Fruit fly (Drosophila melanogaster) whole organism, embryonic: Measurements from ENCODE around the gene CG31826.

Experiments used
- CG10543 ChIP-seq: fragments of 200-800 bp; sonication (Bioruptor generic); optimal IDR thresholded peaks from 3 replicates; lab custom pipeline; 2017; ENCODE audit warnings: missing biosample characterization, mild to moderate bottlenecking, missing genetic modification characterization, moderate library complexity
- CG10979 ChIP-seq: fragments of 200-800 bp; sonication (Bioruptor generic); optimal IDR thresholded peaks from 2 replicates; lab custom pipeline; 2018; ENCODE audit warnings: missing biosample characterization, mild to moderate bottlenecking, missing genetic modification characterization, moderate library complexity
- CG11695 ChIP-seq: fragments of 200-800 bp; sonication (Bioruptor generic); IDR thresholded peaks from 3 replicates; pipeline ENCODE4 v1.3.6; 2022; ENCODE audit warnings: missing biosample characterization, missing genetic modification characterization
- CG12104 ChIP-seq: fragments of 200-800 bp; sonication (Bioruptor generic); optimal IDR thresholded peaks from 3 replicates; lab custom pipeline; 2016; ENCODE audit warnings: missing biosample characterization, missing genetic modification characterization
- CG15601 ChIP-seq: fragments of 200-800 bp; sonication (Bioruptor generic); optimal IDR thresholded peaks from 3 replicates; lab custom pipeline; 2019; ENCODE audit warnings: missing biosample characterization, mild to moderate bottlenecking, missing genetic modification characterization, moderate library complexity
- CG17328 ChIP-seq: fragments of 200-800 bp; sonication (Bioruptor generic); IDR thresholded peaks from 2 replicates; pipeline ENCODE4 v1.3.6; 2022; ENCODE audit warnings: missing biosample characterization, missing genetic modification characterization
- CG31365 ChIP-seq: fragments of 200-800 bp; sonication (Bioruptor generic); optimal IDR thresholded peaks from 2 replicates; lab custom pipeline; 2018; ENCODE audit warnings: missing biosample characterization, mild to moderate bottlenecking, missing genetic modification characterization
- CG31441 ChIP-seq: fragments of 200-800 bp; sonication (Bioruptor generic); IDR thresholded peaks from 2 replicates; pipeline ENCODE4 v1.3.6; 2022; ENCODE audit warnings: missing biosample characterization, missing genetic modification characterization
- CG32772 ChIP-seq: fragments of 200-800 bp; sonication (Bioruptor generic); IDR thresholded peaks from 2 replicates; pipeline ENCODE4 v1.3.6; 2022; ENCODE audit warnings: missing biosample characterization, missing genetic modification characterization
- CG33557 ChIP-seq: fragments of 200-800 bp; sonication (Bioruptor generic); optimal IDR thresholded peaks from 2 replicates; lab custom pipeline; 2019; ENCODE audit warnings: missing biosample characterization, mild to moderate bottlenecking, missing genetic modification characterization, moderate library complexity
- CG34376 ChIP-seq: fragments of 200-800 bp; sonication (Bioruptor generic); optimal IDR thresholded peaks from 2 replicates; lab custom pipeline; 2018; ENCODE audit warnings: missing biosample characterization, mild to moderate bottlenecking, missing genetic modification characterization
- CG34422 ChIP-seq: fragments of 200-800 bp; sonication (Bioruptor generic); IDR thresholded peaks from 3 replicates; pipeline ENCODE4 v1.3.6; 2022; ENCODE audit warnings: missing biosample characterization, missing genetic modification characterization
- CG4617 ChIP-seq: fragments of 200-800 bp; sonication (Bioruptor generic); optimal IDR thresholded peaks from 3 replicates; lab custom pipeline; 2016; ENCODE audit warnings: missing biosample characterization, missing genetic modification characterization, borderline replicate concordance
- CG6791 ChIP-seq: fragments of 200-800 bp; sonication (Bioruptor generic); IDR thresholded peaks from 3 replicates; pipeline ENCODE4 v1.3.6; 2022; ENCODE audit warnings: missing biosample characterization, missing genetic modification characterization; ENCODE audit not compliant: partially characterized antibody
- CG8924 ChIP-seq: fragments of 200-800 bp; optimal IDR thresholded peaks from 3 replicates; lab custom pipeline; 2019; ENCODE audit warnings: missing biosample characterization, mild to moderate bottlenecking, missing genetic modification characterization, moderate library complexity
- Chrac-16 ChIP-seq: fragments of 200-800 bp; sonication (Bioruptor generic); optimal IDR thresholded peaks from 3 replicates; lab custom pipeline; 2016; ENCODE audit warnings: missing biosample characterization, missing genetic modification characterization
- Dfd ChIP-seq, 2 experiments: fragments of >200 bp; optimal IDR thresholded peaks; 2 replicates each; lab custom pipeline; 2017; ENCODE audit warnings: missing biosample characterization in 2 of 2, missing genetic modification characterization in 2 of 2
- Dp ChIP-seq: fragments of 200-800 bp; sonication (Bioruptor generic); optimal IDR thresholded peaks from 2 replicates; lab custom pipeline; 2018; ENCODE audit warnings: missing biosample characterization, mild to moderate bottlenecking, missing genetic modification characterization, moderate library complexity
- Elba2 ChIP-seq: fragments of 200-800 bp; sonication (Bioruptor generic); optimal IDR thresholded peaks from 3 replicates; lab custom pipeline; 2016; ENCODE audit warnings: missing biosample characterization, missing genetic modification characterization
- Ets65A ChIP-seq: fragments of 200-800 bp; sonication (Bioruptor generic); peaks from one replicate; lab custom pipeline; 2016; ENCODE audit warnings: missing biosample characterization, missing genetic modification characterization
- Ets97D ChIP-seq: fragments of 200-800 bp; sonication (Bioruptor generic); optimal IDR thresholded peaks from 3 replicates; lab custom pipeline; 2016; ENCODE audit warnings: missing biosample characterization, missing genetic modification characterization
- Kr ChIP-seq: fragments of 200-800 bp; sonication (Bioruptor generic); optimal IDR thresholded peaks from 2 replicates; lab custom pipeline; 2017; ENCODE audit warnings: missing biosample characterization, mild to moderate bottlenecking, missing genetic modification characterization
- Lhr ChIP-seq: fragments of 200-800 bp; sonication (Bioruptor generic); optimal IDR thresholded peaks from 3 replicates; lab custom pipeline; 2017; ENCODE audit warnings: mild to moderate bottlenecking, missing biosample characterization, missing genetic modification reagents, missing genetic modification characterization
- NC2β ChIP-seq: fragments of 200-800 bp; sonication (Bioruptor generic); optimal IDR thresholded peaks from 2 replicates; lab custom pipeline; 2016; ENCODE audit warnings: missing biosample characterization, missing genetic modification characterization
- Ravus ChIP-seq: fragments of 200-800 bp; sonication (Bioruptor generic); IDR thresholded peaks from 2 replicates; pipeline ENCODE4 v1.3.6; 2022; ENCODE audit warnings: missing biosample characterization, missing genetic modification characterization
- Sry-δ ChIP-seq: fragments of 200-800 bp; sonication (Bioruptor generic); optimal IDR thresholded peaks from 2 replicates; lab custom pipeline; 2016; ENCODE audit warnings: missing biosample characterization, missing genetic modification characterization
- Xbp1 ChIP-seq: fragments of 200-800 bp; sonication (Bioruptor generic); optimal IDR thresholded peaks from 3 replicates; lab custom pipeline; 2016; ENCODE audit warnings: missing biosample characterization, mild to moderate bottlenecking, missing genetic modification characterization
- ac ChIP-seq: fragments of 200-800 bp; sonication (Bioruptor generic); optimal IDR thresholded peaks from 3 replicates; lab custom pipeline; 2017; ENCODE audit warnings: missing biosample characterization, mild to moderate bottlenecking, missing genetic modification characterization
- amos ChIP-seq: fragments of 200-800 bp; sonication (Bioruptor generic); IDR thresholded peaks from 2 replicates; pipeline ENCODE4 v1.3.6; 2022; ENCODE audit warnings: missing biosample characterization, missing genetic modification characterization; ENCODE audit not compliant: partially characterized antibody
- ap ChIP-seq: fragments of 200-800 bp; sonication (Bioruptor generic); IDR thresholded peaks from 2 replicates; pipeline ENCODE4 v1.3.6; 2022; ENCODE audit warnings: missing biosample characterization, missing genetic modification characterization
- cad ChIP-seq: fragments of >200 bp; optimal IDR thresholded peaks from 2 replicates; lab custom pipeline; 2017; ENCODE audit warnings: missing biosample characterization, missing genetic modification characterization
- crol ChIP-seq: fragments of 200-800 bp; sonication (Bioruptor generic); IDR thresholded peaks from 2 replicates; pipeline ENCODE4 v1.3.6; 2022; ENCODE audit warnings: missing biosample characterization, missing genetic modification characterization
- crp ChIP-seq, 2 experiments: fragments of 200-800 bp; sonication (Bioruptor generic); optimal IDR thresholded peaks; 2 replicates in 1 of 2; 3 replicates in 1 of 2; lab custom pipeline; 2017; ENCODE audit warnings: missing biosample characterization in 2 of 2, missing genetic modification characterization in 2 of 2, mild to moderate bottlenecking in 1 of 2, moderate library complexity in 1 of 2
- dysf ChIP-seq: fragments of 200-800 bp; sonication (Bioruptor generic); IDR thresholded peaks from 3 replicates; pipeline ENCODE4 v1.3.6; 2022; ENCODE audit warnings: missing biosample characterization, missing genetic modification characterization
- eve ChIP-seq, 2 experiments: fragments of >200 bp; optimal IDR thresholded peaks; 2 replicates each; lab custom pipeline; 2017; ENCODE audit warnings: missing biosample characterization in 2 of 2, missing genetic modification characterization in 2 of 2
- gem ChIP-seq: fragments of 200-800 bp; sonication (Bioruptor generic); optimal IDR thresholded peaks from 2 replicates; lab custom pipeline; 2019; ENCODE audit warnings: missing biosample characterization, mild to moderate bottlenecking, missing genetic modification characterization, moderate library complexity
- lbe ChIP-seq: fragments of 200-800 bp; sonication (Bioruptor generic); optimal IDR thresholded peaks from 2 replicates; lab custom pipeline; 2016; ENCODE audit warnings: missing biosample characterization, mild to moderate bottlenecking, missing genetic modification characterization
- lmd ChIP-seq: fragments of 200-800 bp; sonication (Bioruptor generic); IDR thresholded peaks from 2 replicates; pipeline ENCODE4 v1.3.6; 2022; ENCODE audit warnings: missing biosample characterization, missing genetic modification characterization
- lola ChIP-seq, 3 experiments: fragments of >200 bp in 2 of 3; fragments of 200-800 bp in 1 of 3; sonication (Bioruptor generic) in 1 of 3; optimal IDR thresholded peaks; 2 replicates each; lab custom pipeline; 2017 to 2019; ENCODE audit warnings: missing biosample characterization in 3 of 3, missing genetic modification characterization in 3 of 3, mild to moderate bottlenecking in 1 of 3, moderate library complexity in 1 of 3
- lov ChIP-seq, 2 experiments: fragments of 200-800 bp in 1 of 2; fragments of >200 bp in 1 of 2; sonication (Bioruptor generic) in 1 of 2; IDR thresholded peaks in 1 of 2; optimal IDR thresholded peaks in 1 of 2; 2 replicates in 1 of 2; 3 replicates in 1 of 2; pipeline versions ENCODE4 v1.3.6 to Lab custom; 2017 to 2022; ENCODE audit warnings: missing biosample characterization in 1 of 2, missing genetic modification characterization in 1 of 2
- nau ChIP-seq: fragments of 200-800 bp; sonication (Bioruptor generic); optimal IDR thresholded peaks from 3 replicates; lab custom pipeline; 2017; ENCODE audit warnings: missing biosample characterization, mild to moderate bottlenecking, missing genetic modification characterization, missing genetic modification reagents
- pan ChIP-seq, 4 experiments: fragments of >200 bp in 3 of 4; fragments of 200-800 bp in 1 of 4; sonication (Bioruptor generic) in 1 of 4; optimal IDR thresholded peaks in 3 of 4; IDR thresholded peaks in 1 of 4; 2 replicates each; pipeline versions ENCODE4 v1.3.6 to Lab custom; 2017 to 2022; ENCODE audit warnings: missing biosample characterization in 2 of 4, missing genetic modification characterization in 2 of 4, mixed read lengths in 1 of 4
- repo ChIP-seq: fragments of 200-800 bp; sonication (Bioruptor generic); optimal IDR thresholded peaks from 2 replicates; lab custom pipeline; 2016; ENCODE audit warnings: missing biosample characterization, missing genetic modification characterization
- sens ChIP-seq: fragments of 200-800 bp; sonication (Bioruptor generic); peaks from one replicate; lab custom pipeline; 2016; ENCODE audit warnings: missing biosample characterization, missing genetic modification characterization
- seq ChIP-seq: fragments of 200-800 bp; sonication (Bioruptor generic); IDR thresholded peaks from 2 replicates; pipeline ENCODE4 v1.3.6; 2022; ENCODE audit warnings: missing biosample characterization, missing genetic modification characterization
- slp2 ChIP-seq: fragments of 200-800 bp; sonication (Bioruptor generic); optimal IDR thresholded peaks from 2 replicates; lab custom pipeline; 2016; ENCODE audit warnings: missing biosample characterization, missing genetic modification characterization
- stc ChIP-seq: fragments of 200-800 bp; sonication (Bioruptor generic); IDR thresholded peaks from 2 replicates; pipeline ENCODE4 v1.3.6; 2022; ENCODE audit warnings: missing biosample characterization, missing genetic modification characterization
- vvl ChIP-seq: fragments of 200-800 bp; sonication (Bioruptor generic); IDR thresholded peaks from 2 replicates; pipeline ENCODE4 v1.3.6; 2022; ENCODE audit warnings: missing biosample characterization, missing genetic modification characterization
- wek ChIP-seq: fragments of 200-800 bp; sonication (Bioruptor generic); optimal IDR thresholded peaks from 3 replicates; lab custom pipeline; 2018; ENCODE audit warnings: missing biosample characterization, mild to moderate bottlenecking, missing genetic modification characterization, moderate library complexity
- zfh2 ChIP-seq: fragments of 200-800 bp; sonication (Bioruptor generic); optimal IDR thresholded peaks from 2 replicates; lab custom pipeline; 2016; ENCODE audit warnings: missing biosample characterization, missing genetic modification characterization

The CG31826 gene

dm6 chr2L:15743578-15743977, 29.3 kb downstream of the CG31826 start (continued):
- no peak for TF ChIP-seq wek (GFP tag; lab: Kevin White, UChicago)
- no peak for TF ChIP-seq CG32772
- no peak for TF ChIP-seq repo (GFP tag; lab: Kevin White, UChicago)
- TF ChIP-seq dysf, result no peak
- no peak for TF ChIP-seq Dp
- peak; percentile 0 for TF ChIP-seq CG10979 (tag; lab: Kevin White, UChicago)
- peak; percentile 54 for TF ChIP-seq Ets65A (GFP tag; lab: Kevin White, UChicago)
- no peak for TF ChIP-seq Sry-δ (GFP tag; lab: Kevin White, UChicago)
- TF ChIP-seq CG12104, result no peak
- TF ChIP-seq vvl (GFP tag; lab: Robert Waterston, UW), result no peak
- no peak for TF ChIP-seq Dfd (GFP tag; optimal IDR thresholded peaks at IDR 0.05; lab: Kevin White, UChicago)
- TF ChIP-seq CG15601, result no peak
- TF ChIP-seq Elba2 (GFP tag; lab: Kevin White, UChicago), result peak; percentile 49
- no peak for TF ChIP-seq Ravus (GFP tag; lab: Robert Waterston, UW)
- TF ChIP-seq lov (optimal IDR thresholded peaks at IDR 0.05; lab: Kevin White, UChicago), result no peak
- TF ChIP-seq lov (GFP tag; IDR thresholded peaks at IDR 0.05; lab: Robert Waterston, UW), result no peak
- no peak for TF ChIP-seq Xbp1 (GFP tag; lab: Kevin White, UChicago)
- TF ChIP-seq slp2 (GFP tag; lab: Kevin White, UChicago), result no peak
- TF ChIP-seq cad (GFP tag; lab: Kevin White, UChicago), result no peak
- TF ChIP-seq crp (GFP tag; optimal IDR thresholded peaks at IDR 0.05; lab: Kevin White, UChicago), result no peak
- TF ChIP-seq CG17328 (GFP tag; lab: Robert Waterston, UW), result 0 out of 2 replicates have a peak, but pooled peaks have one; percentile 25
- TF ChIP-seq crol (GFP tag; lab: Robert Waterston, UW), result no peak
- peak; percentile 7 for TF ChIP-seq Chrac-16 (GFP tag; lab: Kevin White, UChicago)
- peak; percentile 82 for TF ChIP-seq lbe (GFP tag; lab: Kevin White, UChicago)
- TF ChIP-seq eve (GFP tag; optimal IDR thresholded peaks at IDR 0.05; lab: Kevin White, UChicago), result peak in 1 of 2 experiments; percentile 39
- no peak for TF ChIP-seq Ets97D (GFP tag; lab: Kevin White, UChicago)
- TF ChIP-seq CG33557 (GFP tag; lab: Kevin White, UChicago), result no peak
- TF ChIP-seq gem (tag; lab: Kevin White, UChicago), result peak; percentile 9
- TF ChIP-seq lmd (GFP tag; lab: Robert Waterston, UW), result no peak
- no peak for TF ChIP-seq CG31441 (GFP tag; lab: Robert Waterston, UW)
- no peak for TF ChIP-seq CG4617 (GFP tag; lab: Kevin White, UChicago)
- TF ChIP-seq amos (GFP tag; lab: Robert Waterston, UW), result no peak
- no peak for TF ChIP-seq CG6791 (GFP tag; lab: Robert Waterston, UW)
- TF ChIP-seq pan (optimal IDR thresholded peaks at IDR 0.05; lab: Kevin White, UChicago), result peak in 1 of 2 experiments; percentile 69
- TF ChIP-seq pan (GFP tag; optimal IDR thresholded peaks at IDR 0.05 in 1 of 2, IDR thresholded peaks at IDR 0.05 in 1 of 2), result peak in 1 of 2 experiments; percentile 43
- TF ChIP-seq stc (GFP tag; lab: Robert Waterston, UW), result no peak
- TF ChIP-seq NC2β (GFP tag; lab: Kevin White, UChicago), result no peak
- TF ChIP-seq sens, result peak; percentile 78
- no peak for TF ChIP-seq CG31365 (tag; lab: Kevin White, UChicago)
- TF ChIP-seq ac, result peak; percentile 35
- TF ChIP-seq lola (GFP tag; optimal IDR thresholded peaks at IDR 0.05; lab: Kevin White, UChicago), result peak in 1 of 3 experiments; percentile 57
- no peak for TF ChIP-seq Kr (GFP tag; lab: Kevin White, UChicago)
- TF ChIP-seq CG34422 (GFP tag; lab: Robert Waterston, UW), result no peak
- no peak for TF ChIP-seq Lhr (GFP tag; lab: Kevin White, UChicago)
- TF ChIP-seq CG11695 (GFP tag; lab: Robert Waterston, UW), result no peak
- TF ChIP-seq CG8924, result peak; percentile 44
- no peak for TF ChIP-seq ap (GFP tag; lab: Robert Waterston, UW)
- no peak for TF ChIP-seq zfh2
- no peak for TF ChIP-seq CG10543
- no peak for TF ChIP-seq nau (GFP tag; lab: Kevin White, UChicago)
- no peak for TF ChIP-seq CG34376 (GFP tag; lab: Kevin White, UChicago)
- TF ChIP-seq seq (GFP tag; lab: Robert Waterston, UW), result no peak
